Worm (Caenorhabditis elegans) whole organism, L4 larva: Measurements from ENCODE around the gene T21C9.13.

Experiments
- F49E8.2 ChIP-seq: sonication (generic microtip); optimal IDR thresholded peaks from 2 replicates; lab custom pipeline; 2016; ENCODE audit warnings: missing compliant biosample characterization, mild to moderate bottlenecking, missing genetic modification characterization, borderline replicate concordance
- R02D3.7 ChIP-seq: fragments of 150-350 bp; sonication (generic microtip); optimal IDR thresholded peaks from 3 replicates; lab custom pipeline; 2014; ENCODE audit warnings: missing biosample characterization, missing genetic modification characterization
- ZK546.5 ChIP-seq, 2 experiments: sonication (generic microtip); optimal IDR thresholded peaks; 2 replicates each; lab custom pipeline; 2017; ENCODE audit warnings: missing biosample characterization in 2 of 2, missing genetic modification characterization in 2 of 2
- ceh-82 ChIP-seq: sonication (generic microtip); optimal IDR thresholded peaks from 2 replicates; lab custom pipeline; 2017; ENCODE audit warnings: missing biosample characterization, missing genetic modification characterization
- nhr-25 ChIP-seq: sonication (generic microtip); optimal IDR thresholded peaks from 2 replicates; lab custom pipeline; 2017; ENCODE audit warnings: missing genetic modification characterization, mild to moderate bottlenecking, missing compliant biosample characterization, antibody characterized with exemption, moderate library complexity, borderline replicate concordance; ENCODE audit not compliant: insufficient read depth
- nhr-76 ChIP-seq: fragments of 150-350 bp; optimal IDR thresholded peaks from 2 replicates; lab custom pipeline; 2014; ENCODE audit warnings: missing biosample characterization, missing genetic modification characterization
- saeg-2 ChIP-seq: fragments of 200-800 bp; sonication (Bioruptor generic); IDR thresholded peaks from 2 replicates; pipeline ENCODE4 v1.3.6; 2022; ENCODE audit warnings: missing genetic modification reagents, missing genetic modification characterization, missing compliant biosample characterization
- zip-11 ChIP-seq: fragments of 200-800 bp; sonication (Bioruptor generic); IDR thresholded peaks from 2 replicates; pipeline ENCODE4 v1.3.6; 2022; ENCODE audit warnings: missing genetic modification characterization, missing compliant biosample characterization

DNA sequence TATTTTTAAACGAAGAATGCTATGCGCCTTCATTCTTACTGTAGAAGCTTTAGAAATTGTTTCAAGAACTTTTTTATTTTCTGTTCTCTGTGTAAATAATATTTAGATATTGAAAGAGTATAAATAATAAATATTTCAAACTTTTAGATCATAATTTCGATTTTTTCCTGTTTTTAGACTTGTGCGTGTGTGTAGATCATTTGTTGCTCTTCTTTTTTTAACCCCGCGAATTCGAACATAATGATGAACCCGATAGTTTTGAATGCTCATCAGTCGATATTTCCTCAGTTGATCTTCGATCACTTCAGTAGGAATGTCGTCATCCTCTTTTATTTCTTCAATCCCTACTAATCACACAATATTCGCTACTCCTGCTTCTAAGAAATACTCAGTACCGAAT is at the start of gene T21C9.13:
- TF ChIP-seq R02D3.7 (tag; lab: Kevin White, UChicago) (no peak), ceh-82 (no peak), nhr-25 (tag; lab: Kevin White, UChicago) (no peak), zip-11 (GFP tag; lab: Robert Waterston, UW) (no peak), ZK546.5 (tag; optimal IDR thresholded peaks at IDR 0.05; lab: Kevin White, UChicago) (no peak), nhr-76 (tag; lab: Kevin White, UChicago) (no peak), saeg-2 (GFP tag; lab: Robert Waterston, UW) (no peak), F49E8.2 (tag; lab: Kevin White, UChicago) (no peak)
